Fruit fly (Drosophila melanogaster): Measurements from ENCODE around the gene CG12605.

Gene CG12605

dm6 chr3L:4007256-4007655, 42.7 kb upstream of the CG12605 start (continued):
- TF ChIP-seq CG1832 (GFP tag; optimal IDR thresholded peaks at IDR 0.05) (no peak), fd96Cb (tag; optimal IDR thresholded peaks at IDR 0.05) (no peak), Ets65A (GFP tag) (peak; percentile 71), ash1 (GFP tag; optimal IDR thresholded peaks at IDR 0.05) (no peak), chm (GFP tag; IDR thresholded peaks at IDR 0.05) (no peak), CG10979 (tag; optimal IDR thresholded peaks at IDR 0.05) (no peak), Xrp1 (GFP tag; IDR thresholded peaks at IDR 0.05) (0 out of 2 replicates have a peak, but pooled peaks have one; percentile 26), tx (GFP tag; optimal IDR thresholded peaks at IDR 0.05) (no peak), slou (GFP tag; optimal IDR thresholded peaks at IDR 0.05) (no peak), ac (GFP tag; optimal IDR thresholded peaks at IDR 0.05) (no peak), mld (GFP tag; IDR thresholded peaks at IDR 0.05; ENCODE audit: partially characterized antibody) (no peak), Nf-YA (GFP tag; IDR thresholded peaks at IDR 0.05) (no peak), CG11560 (tag; IDR thresholded peaks at IDR 0.05) (no peak), tin (GFP tag; optimal IDR thresholded peaks at IDR 0.05) (no peak), nerfin-1 (tag; optimal IDR thresholded peaks at IDR 0.05) (no peak), zen (tag; optimal IDR thresholded peaks at IDR 0.05) (no peak), Camta (GFP tag; optimal IDR thresholded peaks at IDR 0.05) (no peak), sd (tag; optimal IDR thresholded peaks at IDR 0.05) (no peak), dati (GFP tag; IDR thresholded peaks at IDR 0.05) (no peak), CG32772 (GFP tag; IDR thresholded peaks at IDR 0.05) (no peak), NfI (GFP tag; optimal IDR thresholded peaks at IDR 0.05) (no peak), gem (tag; optimal IDR thresholded peaks at IDR 0.05) (no peak), row (GFP tag; IDR thresholded peaks at IDR 0.05) (peak; percentile 35; the same call in 1 of the 3 replicates), kah (GFP tag; optimal IDR thresholded peaks at IDR 0.05) (no peak), otp (GFP tag; IDR thresholded peaks at IDR 0.05) (no peak), CG1792 (GFP tag; optimal IDR thresholded peaks at IDR 0.05) (no peak), Sox100B (GFP tag; optimal IDR thresholded peaks at IDR 0.05) (no peak), CG8388 (GFP tag; optimal IDR thresholded peaks at IDR 0.05) (no peak), CG31441 (GFP tag; IDR thresholded peaks at IDR 0.05) (0 out of 2 replicates have a peak, but pooled peaks have one; percentile 19), CG17361 (GFP tag; IDR thresholded peaks at IDR 0.05) (0 out of 3 replicates have a peak, but pooled peaks have one; percentile 37), cad (GFP tag; optimal IDR thresholded peaks at IDR 0.05) (no peak), CG1529 (GFP tag; optimal IDR thresholded peaks at IDR 0.05) (no peak), CG10431 (GFP tag; optimal IDR thresholded peaks at IDR 0.05) (no peak), CG2875 (GFP tag; optimal IDR thresholded peaks at IDR 0.05) (no peak), Dref (GFP tag; IDR thresholded peaks at IDR 0.05) (no peak), Usf (GFP tag; optimal IDR thresholded peaks at IDR 0.05) (no peak), CG8944 (GFP tag; optimal IDR thresholded peaks at IDR 0.05) (no peak), twi (tag; optimal IDR thresholded peaks at IDR 0.05) (no peak), lilli (GFP tag; optimal IDR thresholded peaks at IDR 0.05) (no peak), ranshi (GFP tag; IDR thresholded peaks at IDR 0.05) (no peak), CG2712 (tag; optimal IDR thresholded peaks at IDR 0.05) (no peak), CG30020 (tag; optimal IDR thresholded peaks at IDR 0.05) (no peak), CG2116 (GFP tag; optimal IDR thresholded peaks at IDR 0.05) (no peak), CG2678 (tag; optimal IDR thresholded peaks at IDR 0.05) (peak; percentile 22), insv (GFP tag; optimal IDR thresholded peaks at IDR 0.05) (no peak), Blimp-1 (GFP tag; optimal IDR thresholded peaks at IDR 0.05) (no peak), pnt (GFP tag; optimal IDR thresholded peaks at IDR 0.05) (no peak), sc (optimal IDR thresholded peaks at IDR 0.05) (no peak), sc (GFP tag; optimal IDR thresholded peaks at IDR 0.05) (no peak), CG10321 (GFP tag; IDR thresholded peaks at IDR 0.05) (no peak), crc (GFP tag; optimal IDR thresholded peaks at IDR 0.05) (no peak), zf30C (GFP tag; optimal IDR thresholded peaks at IDR 0.05) (no peak), shn (GFP tag; optimal IDR thresholded peaks at IDR 0.05) (no peak)
